Fruit fly (Drosophila melanogaster) Kc167 (cell line): Measurements from ENCODE around the gene Pld3.

ENCODE experiments used
- Myc ChIP-seq: fragments of >200 bp; optimal IDR thresholded peaks from 2 replicates; lab custom pipeline; 2017; ENCODE audit warnings: missing external identifiers
- Sin3A ChIP-seq: fragments of >200 bp; optimal IDR thresholded peaks from 2 replicates; lab custom pipeline; 2018; ENCODE audit warnings: missing external identifiers
- h ChIP-seq: fragments of >200 bp; optimal IDR thresholded peaks from 3 replicates; lab custom pipeline; 2018; ENCODE audit warnings: missing external identifiers
- insv ChIP-seq: fragments of >200 bp; optimal IDR thresholded peaks from 3 replicates; lab custom pipeline; 2018; ENCODE audit warnings: missing external identifiers
- psq ChIP-seq: fragments of >200 bp; optimal IDR thresholded peaks from 2 replicates; lab custom pipeline; 2017; ENCODE audit warnings: missing external identifiers
- ttk ChIP-seq: sonication (Bioruptor generic); optimal IDR thresholded peaks from 2 replicates; lab custom pipeline; 2017; ENCODE audit warnings: missing external identifiers

DNA sequence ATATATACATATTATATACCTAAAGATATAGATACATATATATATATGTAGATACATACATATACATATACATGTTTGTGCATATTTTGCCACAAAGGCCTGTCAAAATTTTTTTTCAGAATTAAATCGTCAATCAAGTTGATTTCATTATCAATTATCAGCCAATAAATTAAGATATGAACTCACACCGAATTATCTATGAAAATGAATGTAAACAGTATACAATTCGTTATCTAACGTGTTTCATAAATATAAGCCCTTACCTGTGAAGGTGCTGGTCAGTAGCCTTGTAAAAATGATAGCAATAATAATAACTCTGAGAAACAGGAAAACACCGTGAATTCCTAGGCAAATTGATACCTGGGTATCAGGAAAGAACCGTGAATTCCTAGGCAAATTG lies 49.0 kb upstream of the Pld3 start:
- TF ChIP-seq psq (lab: Kevin White, UChicago) = no peak
- no peak for TF ChIP-seq Sin3A (lab: Kevin White, UChicago)
- no peak for TF ChIP-seq ttk (lab: Kevin White, UChicago)
- no peak for TF ChIP-seq insv (lab: Kevin White, UChicago)
- no peak for TF ChIP-seq h
- TF ChIP-seq Myc (lab: Kevin White, UChicago) = no peak
